Fruit fly (Drosophila melanogaster) whole organism, embryonic: ENCODE measurements around the gene CG13081.

Experiments used
- Aef1 ChIP-seq: fragments of 200-800 bp; sonication (Bioruptor generic); IDR thresholded peaks from 3 replicates; pipeline ENCODE4 v1.3.6; 2022; ENCODE audit warnings: missing biosample characterization, missing genetic modification characterization
- CG1024 ChIP-seq: fragments of 200-800 bp; sonication (Bioruptor generic); IDR thresholded peaks from 2 replicates; pipeline ENCODE4 v1.3.6; 2022; ENCODE audit warnings: missing biosample characterization, missing genetic modification characterization
- CG11696 ChIP-seq: fragments of 200-800 bp; sonication (Bioruptor generic); IDR thresholded peaks from 2 replicates; pipeline ENCODE4 v1.3.6; 2022; ENCODE audit warnings: missing biosample characterization, missing genetic modification characterization
- CG12104 ChIP-seq: fragments of 200-800 bp; sonication (Bioruptor generic); optimal IDR thresholded peaks from 3 replicates; lab custom pipeline; 2016; ENCODE audit warnings: missing biosample characterization, missing genetic modification characterization
- CG1233 ChIP-seq: fragments of 200-800 bp; sonication (Bioruptor generic); optimal IDR thresholded peaks from 4 replicates; lab custom pipeline; 2018; ENCODE audit warnings: missing biosample characterization, mild to moderate bottlenecking, missing genetic modification characterization
- CG14710 ChIP-seq: fragments of 200-800 bp; sonication (Bioruptor generic); optimal IDR thresholded peaks from 3 replicates; lab custom pipeline; 2019; ENCODE audit warnings: missing biosample characterization, mild to moderate bottlenecking, missing genetic modification characterization, moderate library complexity
- CG14860 ChIP-seq: fragments of 200-800 bp; sonication (Bioruptor generic); IDR thresholded peaks from 3 replicates; pipeline ENCODE4 v1.3.6; 2022; ENCODE audit warnings: missing biosample characterization, missing genetic modification characterization; ENCODE audit not compliant: partially characterized antibody
- CG1602 ChIP-seq: fragments of 200-800 bp; sonication (Bioruptor generic); optimal IDR thresholded peaks from 3 replicates; lab custom pipeline; 2016; ENCODE audit warnings: missing biosample characterization, missing genetic modification characterization
- CG18764 ChIP-seq: fragments of 200-800 bp; sonication (Bioruptor generic); optimal IDR thresholded peaks from 3 replicates; lab custom pipeline; 2016; ENCODE audit warnings: missing biosample characterization, missing genetic modification characterization
- CG2129 ChIP-seq: fragments of 200-800 bp; sonication (Bioruptor generic); IDR thresholded peaks from 2 replicates; pipeline ENCODE4 v1.3.6; 2022; ENCODE audit warnings: missing biosample characterization, missing genetic modification characterization; ENCODE audit not compliant: partially characterized antibody
- CG4360 ChIP-seq: fragments of 200-800 bp; sonication (Bioruptor generic); IDR thresholded peaks from 2 replicates; pipeline ENCODE4 v1.3.6; 2022; ENCODE audit warnings: missing biosample characterization, missing genetic modification characterization
- CG4424 ChIP-seq: fragments of 200-800 bp; sonication (Bioruptor generic); optimal IDR thresholded peaks from 3 replicates; lab custom pipeline; 2016; ENCODE audit warnings: missing biosample characterization, missing genetic modification characterization
- CG6272 ChIP-seq: fragments of 200-800 bp; sonication (Bioruptor generic); IDR thresholded peaks from 2 replicates; pipeline ENCODE4 v1.3.6; 2022; ENCODE audit warnings: missing biosample characterization, missing genetic modification characterization
- CG7786 ChIP-seq: fragments of 200-800 bp; sonication (Bioruptor generic); optimal IDR thresholded peaks from 2 replicates; lab custom pipeline; 2016; ENCODE audit warnings: missing biosample characterization, missing genetic modification characterization
- CG8924 ChIP-seq: fragments of 200-800 bp; optimal IDR thresholded peaks from 3 replicates; lab custom pipeline; 2019; ENCODE audit warnings: missing biosample characterization, mild to moderate bottlenecking, missing genetic modification characterization, moderate library complexity
- CG9437 ChIP-seq: fragments of 200-800 bp; sonication (Bioruptor generic); optimal IDR thresholded peaks from 2 replicates; lab custom pipeline; 2018; ENCODE audit warnings: missing biosample characterization, mild to moderate bottlenecking, missing genetic modification characterization
- CTCF ChIP-seq: fragments of 200-800 bp; sonication (Bioruptor generic); optimal IDR thresholded peaks from 2 replicates; lab custom pipeline; 2017; ENCODE audit warnings: missing biosample characterization, mild to moderate bottlenecking, missing genetic modification characterization, moderate library complexity
- Dll ChIP-seq: fragments of 200-800 bp; sonication (Bioruptor generic); IDR thresholded peaks from 4 replicates; pipeline ENCODE4 v1.3.6; 2022; ENCODE audit warnings: missing biosample characterization, missing genetic modification characterization; ENCODE audit not compliant: partially characterized antibody
- Elba2 ChIP-seq: fragments of 200-800 bp; sonication (Bioruptor generic); optimal IDR thresholded peaks from 3 replicates; lab custom pipeline; 2016; ENCODE audit warnings: missing biosample characterization, missing genetic modification characterization
- Gug ChIP-seq: fragments of 200-800 bp; sonication (Bioruptor generic); IDR thresholded peaks from 4 replicates; pipeline ENCODE4 v1.3.6; 2022; ENCODE audit warnings: missing biosample characterization, missing genetic modification characterization
- HHEX ChIP-seq: fragments of 200-800 bp; sonication (Bioruptor generic); optimal IDR thresholded peaks from 3 replicates; lab custom pipeline; 2017; ENCODE audit warnings: missing biosample characterization, mild to moderate bottlenecking, missing genetic modification characterization, missing genetic modification reagents
- Hsf ChIP-seq: fragments of 200-800 bp; sonication (Bioruptor generic); optimal IDR thresholded peaks from 3 replicates; lab custom pipeline; 2016; ENCODE audit warnings: missing biosample characterization, missing genetic modification characterization
- Lpt ChIP-seq: fragments of >200 bp; optimal IDR thresholded peaks from 2 replicates; lab custom pipeline; 2018; ENCODE audit warnings: missing biosample characterization, missing genetic modification characterization
- MBD-R2 ChIP-seq: fragments of 200-800 bp; sonication (Bioruptor generic); IDR thresholded peaks from 2 replicates; pipeline ENCODE4 v1.3.6; 2022; ENCODE audit warnings: missing biosample characterization, missing genetic modification characterization
- Mes4 ChIP-seq: fragments of 200-800 bp; sonication (Bioruptor generic); optimal IDR thresholded peaks from 2 replicates; lab custom pipeline; 2016; ENCODE audit warnings: missing biosample characterization, missing genetic modification characterization
- Mrtf ChIP-seq: fragments of 200-800 bp; sonication (Bioruptor generic); IDR thresholded peaks from 3 replicates; pipeline ENCODE4 v1.3.6; 2022; ENCODE audit warnings: missing biosample characterization, missing genetic modification characterization
- NfI ChIP-seq: fragments of 200-800 bp; sonication (Bioruptor generic); optimal IDR thresholded peaks from 3 replicates; lab custom pipeline; 2018; ENCODE audit warnings: missing biosample characterization, mild to moderate bottlenecking, missing genetic modification characterization, moderate library complexity
- Poxn ChIP-seq: fragments of 200-800 bp; sonication (Bioruptor generic); IDR thresholded peaks from 2 replicates; pipeline ENCODE4 v1.3.6; 2022; ENCODE audit warnings: missing biosample characterization, missing genetic modification characterization
- Sry-δ ChIP-seq: fragments of 200-800 bp; sonication (Bioruptor generic); optimal IDR thresholded peaks from 2 replicates; lab custom pipeline; 2016; ENCODE audit warnings: missing biosample characterization, missing genetic modification characterization
- Trl ChIP-seq, 3 experiments: fragments of >200 bp in 2 of 3; fragments of 200-800 bp in 1 of 3; sonication (Bioruptor generic) in 1 of 3; optimal IDR thresholded peaks; 2 replicates in 1 of 3; 3 replicates in 2 of 3; lab custom pipeline; 2016 to 2017; ENCODE audit warnings: missing biosample characterization in 1 of 3, missing genetic modification characterization in 1 of 3
- ac ChIP-seq: fragments of 200-800 bp; sonication (Bioruptor generic); optimal IDR thresholded peaks from 3 replicates; lab custom pipeline; 2017; ENCODE audit warnings: missing biosample characterization, mild to moderate bottlenecking, missing genetic modification characterization
- bbx ChIP-seq: fragments of 200-800 bp; sonication (Bioruptor generic); IDR thresholded peaks from 2 replicates; pipeline ENCODE4 v1.3.6; 2022; ENCODE audit warnings: missing biosample characterization, missing genetic modification characterization; ENCODE audit not compliant: partially characterized antibody
- caup ChIP-seq: fragments of 200-800 bp; sonication (Bioruptor generic); optimal IDR thresholded peaks from 3 replicates; lab custom pipeline; 2017; ENCODE audit warnings: missing biosample characterization, mild to moderate bottlenecking, missing genetic modification characterization, moderate library complexity; ENCODE audit not compliant: severe bottlenecking
- chinmo ChIP-seq: fragments of 200-800 bp; sonication (Bioruptor generic); IDR thresholded peaks from 4 replicates; pipeline ENCODE4 v1.3.6; 2022; ENCODE audit warnings: missing biosample characterization, missing genetic modification characterization; ENCODE audit not compliant: partially characterized antibody
- ind ChIP-seq: fragments of 200-800 bp; sonication (Bioruptor generic); optimal IDR thresholded peaks from 3 replicates; lab custom pipeline; 2016; ENCODE audit warnings: missing biosample characterization, missing genetic modification characterization
- insv ChIP-seq, 2 experiments: fragments of 200-800 bp; sonication (Bioruptor generic); optimal IDR thresholded peaks; 3 replicates each; lab custom pipeline; 2016 to 2018; ENCODE audit warnings: missing biosample characterization in 2 of 2, missing genetic modification characterization in 2 of 2
- knrl ChIP-seq: fragments of 200-800 bp; sonication (Bioruptor generic); IDR thresholded peaks from 3 replicates; pipeline ENCODE4 v1.3.6; 2022; ENCODE audit warnings: missing biosample characterization, missing genetic modification characterization; ENCODE audit not compliant: partially characterized antibody
- nerfin-2 ChIP-seq: fragments of 200-800 bp; sonication (Bioruptor generic); IDR thresholded peaks from 2 replicates; pipeline ENCODE4 v1.3.6; 2022; ENCODE audit warnings: missing biosample characterization, missing genetic modification characterization; ENCODE audit not compliant: partially characterized antibody
- p53 ChIP-seq: fragments of 200-800 bp; sonication (Bioruptor generic); optimal IDR thresholded peaks from 2 replicates; lab custom pipeline; 2016; ENCODE audit warnings: missing biosample characterization, missing genetic modification characterization
- prd ChIP-seq, 3 experiments: fragments of >200 bp in 2 of 3; fragments of 200-800 bp in 1 of 3; sonication (Bioruptor generic) in 1 of 3; optimal IDR thresholded peaks in 2 of 3; IDR thresholded peaks in 1 of 3; 2 replicates in 2 of 3; 3 replicates in 1 of 3; pipeline versions ENCODE4 v1.3.6 to Lab custom; 2017 to 2022; ENCODE audit warnings: missing biosample characterization in 1 of 3, missing genetic modification characterization in 1 of 3
- pzg ChIP-seq: fragments of 200-800 bp; sonication (Bioruptor generic); optimal IDR thresholded peaks from 3 replicates; lab custom pipeline; 2018; ENCODE audit warnings: missing biosample characterization, mild to moderate bottlenecking, missing genetic modification characterization, moderate library complexity
- ranshi ChIP-seq: fragments of 200-800 bp; sonication (Bioruptor generic); IDR thresholded peaks from 2 replicates; pipeline ENCODE4 v1.3.6; 2022; ENCODE audit warnings: missing biosample characterization, missing genetic modification characterization
- schlank ChIP-seq: fragments of 200-800 bp; sonication (Bioruptor generic); optimal IDR thresholded peaks from 2 replicates; lab custom pipeline; 2018; ENCODE audit warnings: missing biosample characterization, mild to moderate bottlenecking, missing genetic modification characterization
- sr ChIP-seq: fragments of 200-800 bp; sonication (Bioruptor generic); IDR thresholded peaks from 3 replicates; pipeline ENCODE4 v1.3.6; 2022; ENCODE audit warnings: missing biosample characterization, missing genetic modification characterization
- usp ChIP-seq: fragments of >200 bp; optimal IDR thresholded peaks from 2 replicates; lab custom pipeline; 2017; ENCODE audit warnings: missing biosample characterization, missing genetic modification characterization
- zf30C ChIP-seq: fragments of 200-800 bp; sonication (Bioruptor generic); optimal IDR thresholded peaks from 3 replicates; lab custom pipeline; 2018; ENCODE audit warnings: missing biosample characterization, mild to moderate bottlenecking, missing genetic modification characterization
- zfh2 ChIP-seq: fragments of 200-800 bp; sonication (Bioruptor generic); optimal IDR thresholded peaks from 2 replicates; lab custom pipeline; 2016; ENCODE audit warnings: missing biosample characterization, missing genetic modification characterization

CG13081 gene

DNA sequence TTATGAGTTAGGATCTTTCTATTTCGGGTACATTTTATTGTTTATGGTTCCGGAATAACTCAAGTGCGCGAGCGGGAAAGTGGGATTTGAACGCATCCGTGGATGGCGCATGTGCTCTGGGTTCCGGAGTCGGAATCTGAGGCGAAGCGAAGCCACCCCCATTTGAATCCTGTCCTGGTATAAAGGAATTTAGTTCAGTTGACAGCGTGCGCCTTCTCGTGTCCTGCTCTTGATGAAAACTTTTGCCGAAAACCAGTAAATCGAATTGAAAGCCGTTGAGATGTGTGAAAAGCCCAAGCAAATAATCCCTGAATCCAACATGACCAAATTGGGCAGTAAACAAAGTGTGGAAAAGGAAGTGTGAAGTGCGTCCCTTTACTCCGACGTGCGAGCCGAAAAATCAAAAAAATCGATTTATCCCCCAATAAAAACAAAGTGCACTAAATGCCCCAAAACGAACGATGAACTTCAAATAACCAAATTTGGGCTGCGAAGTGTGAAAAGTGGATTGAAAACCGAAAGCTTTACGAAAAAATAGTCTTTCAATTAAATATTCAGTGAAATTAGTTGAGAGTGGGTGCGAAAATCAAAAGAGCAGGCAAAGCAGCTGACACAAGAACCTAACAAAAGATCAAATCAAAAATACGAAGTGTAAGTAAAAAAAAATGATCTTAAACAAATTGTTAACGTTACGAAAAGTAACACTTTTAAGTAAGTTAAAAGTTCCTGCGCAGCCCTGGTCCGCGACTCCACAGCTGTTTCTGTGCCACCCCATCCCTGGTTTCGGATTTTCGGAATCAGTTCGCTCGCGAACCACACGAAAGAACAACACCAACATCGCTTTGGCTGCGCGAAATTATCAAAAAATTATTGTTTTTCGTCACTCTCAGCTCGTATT, 46.3 kb downstream of the CG13081 start, which contains the start of gene Lar (continued):
- TF ChIP-seq bbx (GFP tag; lab: Robert Waterston, UW) (no peak), CG18764 (GFP tag; lab: Kevin White, UChicago) (peak; percentile 30), Aef1 (GFP tag; lab: Robert Waterston, UW) (peak; percentile 67), MBD-R2 (GFP tag; lab: Robert Waterston, UW) (peak; percentile 91), Mrtf (GFP tag; lab: Robert Waterston, UW) (peak; percentile 50; the same call in 1 of the 3 replicates), ranshi (GFP tag; lab: Robert Waterston, UW) (no peak), NfI (GFP tag; lab: Kevin White, UChicago) (peak; percentile 31), HHEX (peak; percentile 10), knrl (GFP tag; lab: Robert Waterston, UW) (peak; percentile 46; the same call in 2 of the 3 replicates), caup (peak; percentile 57), ac (GFP tag; lab: Kevin White, UChicago) (no peak), CG1233 (GFP tag; lab: Kevin White, UChicago) (peak; percentile 28), sr (GFP tag; lab: Robert Waterston, UW) (no peak), CG8924 (tag; lab: Kevin White, UChicago) (peak; percentile 65), zf30C (GFP tag; lab: Kevin White, UChicago) (no peak), CG9437 (GFP tag; lab: Kevin White, UChicago) (peak; percentile 89), p53 (peak; percentile 64), CG2129 (no peak), Trl (optimal IDR thresholded peaks at IDR 0.05; lab: Kevin White, UChicago) (no peak), Trl (GFP tag; optimal IDR thresholded peaks at IDR 0.05; lab: Kevin White, UChicago) (peak; percentile 49), CG6272 (GFP tag; lab: Robert Waterston, UW) (peak; percentile 11; the same call in 1 of the 2 replicates), CG1024 (GFP tag; lab: Robert Waterston, UW) (peak; percentile 16; the same call in 1 of the 2 replicates), CG11696 (GFP tag; lab: Robert Waterston, UW) (no peak), CG14860 (GFP tag; lab: Robert Waterston, UW) (no peak), Mes4 (GFP tag; lab: Kevin White, UChicago) (peak; percentile 39), CG1602 (GFP tag; lab: Kevin White, UChicago) (peak; percentile 46), ind (GFP tag; lab: Kevin White, UChicago) (peak; percentile 59), CG7786 (GFP tag; lab: Kevin White, UChicago) (peak; percentile 32), Hsf (peak; percentile 69), nerfin-2 (GFP tag; lab: Robert Waterston, UW) (no peak), usp (no peak), Poxn (no peak), Elba2 (GFP tag; lab: Kevin White, UChicago) (no peak), CG12104 (GFP tag; lab: Kevin White, UChicago) (no peak), schlank (tag; lab: Kevin White, UChicago) (no peak), Lpt (GFP tag; lab: Kevin White, UChicago) (no peak), Gug (GFP tag; lab: Robert Waterston, UW) (peak; percentile 47; the same call in 2 of the 4 replicates), CG4360 (GFP tag; lab: Robert Waterston, UW) (no peak), CG14710 (tag; lab: Kevin White, UChicago) (peak; percentile 71), prd (optimal IDR thresholded peaks at IDR 0.05; lab: Kevin White, UChicago) (no peak), prd (GFP tag; IDR thresholded peaks at IDR 0.05; lab: Robert Waterston, UW) (peak; percentile 65; the same call in 1 of the 3 replicates), insv (GFP tag; optimal IDR thresholded peaks at IDR 0.05; lab: Kevin White, UChicago) (peak in 1 of 2 experiments; percentile 36), CTCF (GFP tag; lab: Kevin White, UChicago) (no peak), Dll (peak; percentile 30; the same call in 1 of the 4 replicates), chinmo (GFP tag; lab: Robert Waterston, UW) (no peak), CG4424 (GFP tag; lab: Kevin White, UChicago) (peak; percentile 71), zfh2 (GFP tag; lab: Kevin White, UChicago) (peak; percentile 68), Sry-δ (GFP tag; lab: Kevin White, UChicago) (peak; percentile 40), pzg (GFP tag; lab: Kevin White, UChicago) (peak; percentile 79)
